Worm (Caenorhabditis elegans) whole organism, late embryonic: ENCODE results near the gene R07H5.16.

Experiments
- F13H6.1 ChIP-seq: sonication (generic microtip); optimal IDR thresholded peaks from 2 replicates; lab custom pipeline; 2016; ENCODE audit warnings: missing genetic modification characterization, missing compliant biosample characterization
- K09A11.1 ChIP-seq: sonication (generic microtip); optimal IDR thresholded peaks from 2 replicates; lab custom pipeline; 2017; ENCODE audit warnings: antibody characterized with exemption, mild to moderate bottlenecking, missing genetic modification characterization, missing compliant biosample characterization; ENCODE audit not compliant: insufficient read depth
- Y22D7AL.16 ChIP-seq: sonication (generic microtip); optimal IDR thresholded peaks from 2 replicates; lab custom pipeline; 2016; ENCODE audit warnings: missing genetic modification characterization, missing compliant biosample characterization
- ama-1 ChIP-seq: fragments of 150-350 bp; optimal IDR thresholded peaks from 2 replicates; lab custom pipeline; 2014
- ceh-14 ChIP-seq: sonication (generic microtip); optimal IDR thresholded peaks from 2 replicates; lab custom pipeline; 2016; ENCODE audit warnings: missing genotype, missing genetic modification characterization, missing compliant biosample characterization
- ceh-18 ChIP-seq: sonication (generic microtip); optimal IDR thresholded peaks from 2 replicates; lab custom pipeline; 2016; ENCODE audit warnings: missing genetic modification characterization, missing compliant biosample characterization
- ceh-19 ChIP-seq: fragments of 200-800 bp; sonication (Bioruptor generic); optimal IDR thresholded peaks from 2 replicates; lab custom pipeline; 2018; ENCODE audit warnings: mild to moderate bottlenecking, missing genetic modification characterization, missing compliant biosample characterization
- ceh-2 ChIP-seq: sonication (generic microtip); optimal IDR thresholded peaks from 2 replicates; lab custom pipeline; 2016; ENCODE audit warnings: missing genotype, missing genetic modification characterization, missing compliant biosample characterization
- ceh-24 ChIP-seq: sonication (generic microtip); optimal IDR thresholded peaks from 2 replicates; lab custom pipeline; 2016; ENCODE audit warnings: mild to moderate bottlenecking, missing genetic modification characterization, missing compliant biosample characterization
- ceh-34 ChIP-seq: sonication (generic microtip); optimal IDR thresholded peaks from 2 replicates; lab custom pipeline; 2016; ENCODE audit warnings: mild to moderate bottlenecking, missing genetic modification characterization, missing compliant biosample characterization
- ceh-45 ChIP-seq: fragments of 200-800 bp; sonication (Bioruptor generic); IDR thresholded peaks from 2 replicates; pipeline ENCODE4 v1.3.6; 2022; ENCODE audit warnings: missing genetic modification reagents, missing genetic modification characterization, missing compliant biosample characterization
- ceh-6 ChIP-seq: fragments of 200-800 bp; sonication (Bioruptor generic); optimal IDR thresholded peaks from 2 replicates; lab custom pipeline; 2018; ENCODE audit warnings: mild to moderate bottlenecking, missing genetic modification characterization, missing compliant biosample characterization
- dve-1 ChIP-seq: sonication (generic microtip); optimal IDR thresholded peaks from 2 replicates; lab custom pipeline; 2017; ENCODE audit warnings: antibody characterized with exemption, mild to moderate bottlenecking, missing genetic modification characterization, missing compliant biosample characterization
- elt-4 ChIP-seq: sonication (generic microtip); optimal IDR thresholded peaks from 2 replicates; lab custom pipeline; 2016; ENCODE audit warnings: missing genetic modification characterization, missing compliant biosample characterization
- fkh-10 ChIP-seq: fragments of 150-350 bp; optimal IDR thresholded peaks from 2 replicates; lab custom pipeline; 2014; ENCODE audit warnings: missing biosample characterization, missing genetic modification reagents, missing genetic modification characterization
- gmeb-2 ChIP-seq: sonication (generic microtip); optimal IDR thresholded peaks from 2 replicates; lab custom pipeline; 2016; ENCODE audit warnings: missing genetic modification characterization, inconsistent platforms, missing compliant biosample characterization
- hlh-13 ChIP-seq: fragments of 200-800 bp; sonication (Bioruptor generic); optimal IDR thresholded peaks from 2 replicates; lab custom pipeline; 2018; ENCODE audit warnings: mild to moderate bottlenecking, missing genetic modification characterization, missing compliant biosample characterization
- hlh-30 ChIP-seq: sonication (generic microtip); optimal IDR thresholded peaks from 2 replicates; lab custom pipeline; 2017; ENCODE audit warnings: antibody characterized with exemption, missing genetic modification characterization, missing compliant biosample characterization; ENCODE audit not compliant: insufficient read depth
- nfya-1 ChIP-seq: sonication (generic microtip); optimal IDR thresholded peaks from 2 replicates; lab custom pipeline; 2017; ENCODE audit warnings: missing genetic modification characterization, mild to moderate bottlenecking, missing compliant biosample characterization, antibody characterized with exemption, moderate library complexity
- nhr-11 ChIP-seq: fragments of 150-350 bp; optimal IDR thresholded peaks from 2 replicates; lab custom pipeline; 2014; ENCODE audit warnings: missing biosample characterization, missing genetic modification characterization
- pag-3 ChIP-seq: sonication (generic microtip); optimal IDR thresholded peaks from 2 replicates; lab custom pipeline; 2016; ENCODE audit warnings: missing compliant biosample characterization, missing genetic modification characterization, borderline replicate concordance
- pha-2 ChIP-seq: sonication (generic microtip); optimal IDR thresholded peaks from 2 replicates; lab custom pipeline; 2017; ENCODE audit warnings: mild to moderate bottlenecking, missing genetic modification characterization, missing compliant biosample characterization
- pqm-1 ChIP-seq: sonication (generic microtip); optimal IDR thresholded peaks from 2 replicates; lab custom pipeline; 2016; ENCODE audit warnings: missing genetic modification characterization, missing compliant biosample characterization
- pros-1 ChIP-seq: fragments of 150-350 bp; optimal IDR thresholded peaks from 2 replicates; lab custom pipeline; 2014; ENCODE audit warnings: missing biosample characterization, missing genetic modification reagents, missing genetic modification characterization
- ref-2 ChIP-seq: sonication (generic microtip); optimal IDR thresholded peaks from 2 replicates; lab custom pipeline; 2016; ENCODE audit warnings: missing genetic modification characterization, missing compliant biosample characterization
- rnt-1 ChIP-seq: sonication (generic microtip); optimal IDR thresholded peaks from 2 replicates; lab custom pipeline; 2016; ENCODE audit warnings: missing genetic modification characterization, missing compliant biosample characterization
- sdc-2 ChIP-seq: sonication (generic microtip); optimal IDR thresholded peaks from 2 replicates; lab custom pipeline; 2016; ENCODE audit warnings: missing genotype, missing genetic modification characterization, missing compliant biosample characterization
- ttx-3 ChIP-seq: sonication (generic microtip); optimal IDR thresholded peaks from 2 replicates; lab custom pipeline; 2016; ENCODE audit warnings: missing genetic modification reagents, missing genetic modification characterization, missing compliant biosample characterization
- unc-3 ChIP-seq, 2 experiments: fragments of 200-800 bp in 1 of 2; sonication (Bioruptor generic) in 1 of 2; sonication (generic microtip) in 1 of 2; conservative IDR thresholded peaks in 1 of 2; optimal IDR thresholded peaks in 1 of 2; 2 replicates each; pipeline versions ENCODE4 v1.3.6 to Lab custom; 2016 to 2022; ENCODE audit warnings: missing compliant biosample characterization in 2 of 2, missing genetic modification characterization in 2 of 2, missing genetic modification reagents in 1 of 2
- unc-42 ChIP-seq: sonication (generic microtip); optimal IDR thresholded peaks from 2 replicates; lab custom pipeline; 2016; ENCODE audit warnings: missing genotype, missing genetic modification characterization, missing compliant biosample characterization
- unc-55 ChIP-seq: sonication (generic microtip); optimal IDR thresholded peaks from 2 replicates; lab custom pipeline; 2017; ENCODE audit warnings: missing biosample characterization, missing genetic modification reagents, missing genetic modification characterization
- zip-5 ChIP-seq: sonication (generic microtip); optimal IDR thresholded peaks from 2 replicates; lab custom pipeline; 2016; ENCODE audit warnings: missing genetic modification characterization, missing compliant biosample characterization

The R07H5.16 gene

DNA sequence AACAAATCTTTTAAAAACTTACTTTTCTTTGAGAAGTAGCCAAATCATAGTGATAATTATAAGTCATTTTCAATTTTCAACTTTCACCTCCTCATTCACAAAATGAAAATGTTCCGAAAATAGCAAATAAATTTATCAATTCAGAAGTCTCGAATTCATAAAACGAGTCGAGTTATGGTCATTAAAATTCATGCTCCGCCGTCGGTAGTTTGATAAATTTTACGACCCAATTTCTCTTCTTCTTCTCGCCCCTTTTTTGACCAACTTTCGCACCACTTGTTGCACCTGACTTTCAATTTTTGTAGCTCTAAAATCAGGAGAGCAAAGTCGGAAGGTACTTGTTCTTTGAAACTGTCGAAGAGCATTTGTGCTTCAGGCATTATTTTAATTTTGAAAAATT lies 30.9 kb downstream of the R07H5.16 start, which contains the start of gene best-7:
Gene best-7, minus strand, starts transcription at position 239 of the 400 bp plus-strand sequence.
- no peak for TF ChIP-seq ceh-24 (tag; lab: Kevin White, UChicago)
- TF ChIP-seq rnt-1 (tag; lab: Kevin White, UChicago) = no peak
- no peak for TF ChIP-seq ceh-2 (tag; lab: Kevin White, UChicago)
- no peak for TF ChIP-seq nhr-11 (tag; lab: Kevin White, UChicago)
- TF ChIP-seq K09A11.1 (tag; lab: Kevin White, UChicago) = no peak
- TF ChIP-seq sdc-2 = no peak
- TF ChIP-seq ceh-18 = no peak
- no peak for TF ChIP-seq ceh-19 (GFP tag; lab: Kevin White, UChicago)

- TF ChIP-seq pros-1 (tag; lab: Kevin White, UChicago) (no peak), gmeb-2 (tag; lab: Kevin White, UChicago) (no peak), Y22D7AL.16 (no peak), ceh-45 (no peak), ttx-3 (tag; lab: Kevin White, UChicago) (no peak), unc-3 (GFP tag; conservative IDR thresholded peaks at IDR 0.05; lab: Robert Waterston, UW) (no peak), unc-3 (tag; optimal IDR thresholded peaks at IDR 0.05; lab: Kevin White, UChicago) (no peak), elt-4 (no peak), unc-55 (GFP tag; lab: Kevin White, UChicago) (no peak), ama-1 (no peak), zip-5 (tag; lab: Kevin White, UChicago) (no peak), ceh-34 (tag; lab: Kevin White, UChicago) (no peak), nhr-11 (tag; lab: Kevin White, UChicago) (no peak), ref-2 (tag; lab: Kevin White, UChicago) (no peak), hlh-30 (tag; lab: Kevin White, UChicago) (no peak), hlh-13 (GFP tag; lab: Kevin White, UChicago) (no peak), nfya-1 (no peak), dve-1 (no peak), pag-3 (tag; lab: Kevin White, UChicago) (no peak)
- TF ChIP-seq, all 69 proteins: peak for 0
Measured at ce11 chrIV:11231376-11231775, 32.2 kb downstream of the R07H5.16 start.

DNA sequence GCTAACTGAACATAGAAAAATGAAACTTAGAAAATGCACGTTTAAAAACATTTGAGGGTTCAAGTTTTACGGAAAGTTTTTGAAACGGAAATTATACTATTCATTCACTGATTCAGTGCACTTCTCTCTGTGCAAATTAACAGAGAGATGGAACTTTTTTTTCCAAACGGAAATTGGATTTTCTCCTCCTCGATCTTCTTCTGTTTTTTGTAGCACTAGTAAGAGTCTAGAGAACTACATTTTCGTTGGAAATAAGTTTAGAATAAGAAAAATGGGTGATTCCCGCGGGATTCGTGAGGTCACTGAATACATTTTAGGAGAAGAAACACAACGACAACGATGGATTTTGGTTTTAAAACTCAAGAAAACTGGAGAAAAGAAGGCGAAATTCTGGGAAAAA lies 36.6 kb downstream of the R07H5.16 start:
- peak; percentile 44 for TF ChIP-seq unc-42 (tag; lab: Kevin White, UChicago)
- TF ChIP-seq ceh-14 (tag; lab: Kevin White, UChicago) = no peak
- no peak for TF ChIP-seq ceh-18

DNA sequence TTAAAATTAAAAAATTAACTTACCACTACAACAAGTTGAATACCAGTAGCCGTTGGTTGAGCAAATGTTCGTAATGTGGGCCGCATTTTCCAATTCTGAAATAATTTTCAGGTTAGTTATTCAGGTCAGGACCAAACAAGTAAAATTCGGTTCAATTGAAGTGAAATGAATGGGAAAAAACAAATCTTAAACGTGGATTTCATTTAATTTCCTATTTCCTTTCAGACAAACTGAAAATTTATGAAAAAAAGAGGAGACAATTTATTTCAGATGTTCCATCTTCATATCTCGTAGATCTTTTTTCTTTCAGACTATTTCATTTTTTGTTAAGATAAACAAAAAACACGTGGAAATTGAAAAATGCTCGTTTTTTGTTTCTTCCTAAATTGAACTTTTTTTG lies 42.2 kb downstream of the R07H5.16 start, which contains the start of gene C05C12.6:
Gene C05C12.6, minus strand, starts transcription at position 101 of the 400 bp plus-strand sequence.
- TF ChIP-seq F13H6.1 (no peak), ceh-6 (GFP tag; lab: Kevin White, UChicago) (no peak)

DNA sequence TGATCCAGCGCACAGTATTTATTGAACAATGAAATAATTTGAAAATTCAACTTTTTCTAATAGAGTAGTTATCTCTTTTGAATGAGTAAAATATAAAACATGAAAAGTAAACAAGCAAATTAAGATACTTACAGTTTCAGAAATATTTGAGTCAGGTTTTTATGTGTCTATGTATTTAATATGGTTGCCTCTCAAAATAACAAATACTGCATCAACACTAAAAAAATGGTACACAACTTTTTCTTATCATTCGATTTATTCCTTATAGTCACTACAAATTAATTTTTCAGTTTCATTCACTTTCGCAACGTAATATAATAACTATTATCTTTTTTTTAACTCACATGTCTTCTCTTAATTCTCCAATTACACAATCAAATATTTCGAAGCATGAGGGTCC lies 48.3 kb downstream of the R07H5.16 start:
- TF ChIP-seq pha-2 (tag; lab: Kevin White, UChicago) = no peak
- no peak for TF ChIP-seq ama-1
- TF ChIP-seq fkh-10 (GFP tag; lab: Kevin White, UChicago) = no peak
- no peak for TF ChIP-seq sdc-2
- no peak for TF ChIP-seq dve-1

DNA sequence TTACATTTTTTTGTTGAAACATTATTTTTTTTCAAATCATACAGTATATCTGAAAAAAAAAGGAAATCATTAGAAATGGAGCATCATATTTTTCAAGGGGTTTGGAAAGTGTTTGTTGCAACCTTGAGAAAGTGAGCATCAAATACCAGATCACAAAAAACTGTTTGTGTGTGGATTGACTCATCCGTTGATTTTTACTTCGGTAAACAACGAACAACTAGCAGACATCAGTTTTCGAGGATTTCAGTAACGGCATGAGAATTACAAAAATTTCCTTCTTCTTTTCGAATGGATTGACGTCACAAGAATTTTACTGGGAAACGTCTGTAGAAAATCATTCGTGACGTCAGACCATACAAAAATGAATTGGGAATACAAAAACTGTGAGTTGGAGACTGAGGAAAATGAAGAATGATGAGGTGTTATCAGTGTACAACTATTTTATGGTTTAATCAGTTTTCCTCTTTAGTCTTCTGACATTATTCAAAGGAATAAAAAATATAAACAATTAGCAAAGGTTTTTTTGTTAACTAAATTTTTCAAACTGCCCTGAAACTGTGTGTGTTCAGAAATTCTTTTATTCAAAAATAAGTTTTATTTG lies 49.0 kb downstream of the R07H5.16 start, which contains the start of gene C05C12.4:
Gene C05C12.4, minus strand, starts transcription at position 51 of the 601 bp plus-strand sequence.
- TF ChIP-seq fkh-10 (GFP tag; lab: Kevin White, UChicago) = no peak
- no peak for TF ChIP-seq pqm-1
